Worm (Caenorhabditis elegans): ENCODE results near the gene pbs-1.

Gene pbs-1

DNA sequence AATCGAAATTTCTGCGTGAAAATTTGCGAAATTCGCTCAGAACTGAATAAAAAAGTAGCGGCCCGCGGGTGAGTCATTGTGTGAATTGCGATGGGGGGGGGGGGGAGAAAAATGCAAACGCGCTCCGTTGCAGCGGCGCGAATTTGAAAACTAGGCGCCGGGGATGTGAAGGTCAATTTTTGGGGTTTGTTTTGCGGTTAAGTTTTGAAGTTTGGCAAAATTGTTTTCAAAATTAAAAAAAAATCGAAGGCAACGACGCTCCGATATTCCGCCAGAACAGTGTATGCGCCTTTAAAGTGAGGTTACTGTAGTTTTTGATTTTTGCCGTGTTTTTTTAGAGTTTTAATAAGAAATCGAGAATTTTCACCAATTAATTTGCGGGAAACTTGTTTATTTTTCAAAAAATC is 28.8 kb upstream of the pbs-1 start (continued):
- TF ChIP-seq Y53G8AR.9 (GFP tag; conservative IDR thresholded peaks at IDR 0.05) (peak; percentile 64; the same call in 1 of the 2 replicates), die-1 (tag; optimal IDR thresholded peaks at IDR 0.05) (no peak), ekl-4 (GFP tag; IDR thresholded peaks at IDR 0.05) (peak; percentile 72), ets-4 (GFP tag; optimal IDR thresholded peaks at IDR 0.05) (no peak), lin-40 (tag; optimal IDR thresholded peaks at IDR 0.05) (peak; percentile 42), him-1 (tag; optimal IDR thresholded peaks at IDR 0.05) (no peak), mcd-1 (GFP tag; IDR thresholded peaks at IDR 0.05) (peak; percentile 95), pbrm-1 (GFP tag; IDR thresholded peaks at IDR 0.05) (peak; percentile 43; the same call in 1 of the 2 replicates), rcor-1 (GFP tag; IDR thresholded peaks at IDR 0.05) (peak; percentile 54), snpc-3.4 (tag; optimal IDR thresholded peaks at IDR 0.05) (peak; percentile 25), dpl-1 (GFP tag; optimal IDR thresholded peaks at IDR 0.05) (peak; percentile 69), Y95B8A.8 (GFP tag; IDR thresholded peaks at IDR 0.05) (peak; percentile 72; the same call in 1 of the 2 replicates), lin-26 (GFP tag; IDR thresholded peaks at IDR 0.05) (0 out of 2 replicates have a peak, but pooled peaks have one; percentile 42), lsl-1 (GFP tag; optimal IDR thresholded peaks at IDR 0.05) (peak; percentile 95), F33H1.4 (GFP tag; IDR thresholded peaks at IDR 0.05) (peak; percentile 85), F37B4.10 (GFP tag; IDR thresholded peaks at IDR 0.05) (no peak), nfya-1 (tag; optimal IDR thresholded peaks at IDR 0.05; ENCODE audit: borderline replicate concordance, insufficient read depth) (no peak), egrh-3 (GFP tag; IDR thresholded peaks at IDR 0.05) (peak; percentile 86), ceh-27 (GFP tag; optimal IDR thresholded peaks at IDR 0.05) (peak; percentile 6), rec-8 (tag; optimal IDR thresholded peaks at IDR 0.05) (no peak), F52B5.7 (tag; optimal IDR thresholded peaks at IDR 0.05) (no peak), zfh-2 (GFP tag; conservative IDR thresholded peaks at IDR 0.05) (peak; percentile 79), ceh-91 (GFP tag; IDR thresholded peaks at IDR 0.05) (peak; percentile 84)

DNA sequence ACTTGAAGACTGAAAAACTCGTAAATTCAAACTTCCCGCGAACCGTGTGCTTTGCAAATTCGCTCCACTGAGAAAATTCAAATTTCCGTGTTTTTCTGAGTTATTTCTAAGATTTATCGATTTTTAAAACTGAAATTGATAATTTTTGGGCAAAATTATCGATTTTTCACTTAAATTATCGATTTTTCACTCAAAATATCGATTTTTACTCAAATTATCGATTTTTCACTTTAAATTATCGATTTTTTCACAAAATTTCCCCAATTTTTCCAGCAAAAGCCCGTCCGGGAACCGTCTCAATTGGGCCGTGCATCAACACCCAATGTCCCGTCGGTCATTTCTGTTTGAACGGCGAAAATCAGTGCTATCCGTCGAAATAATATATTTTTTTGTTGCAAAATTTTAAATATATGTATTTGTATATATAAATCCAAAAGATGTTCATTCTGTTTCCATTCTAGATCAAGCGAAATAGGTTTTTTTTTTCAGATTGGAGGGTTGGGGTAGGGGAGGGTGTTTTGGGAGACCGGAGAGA is 18.1 kb upstream of the pbs-1 start:
- TF ChIP-seq C17E4.6 (GFP tag; IDR thresholded peaks at IDR 0.05) (0 out of 2 replicates have a peak, but pooled peaks have one; percentile 38), atf-7 (tag; optimal IDR thresholded peaks at IDR 0.05) (peak; percentile 37), cebp-1 (GFP tag; IDR thresholded peaks at IDR 0.05) (no peak), cebp-1 (tag; optimal IDR thresholded peaks at IDR 0.05) (peak; percentile 29), nfyb-1 (GFP tag; IDR thresholded peaks at IDR 0.05) (0 out of 2 replicates have a peak, but pooled peaks have one; percentile 27), egl-44 (GFP tag; IDR thresholded peaks at IDR 0.05) (no peak), athp-1 (tag; optimal IDR thresholded peaks at IDR 0.05) (peak; percentile 14), B0336.3 (GFP tag; IDR thresholded peaks at IDR 0.05) (peak; percentile 79), ceh-100 (GFP tag; IDR thresholded peaks at IDR 0.05) (no peak), mcd-1 (GFP tag; IDR thresholded peaks at IDR 0.05) (0 out of 2 replicates have a peak, but pooled peaks have one; percentile 16), Y79H2A.3 (GFP tag; conservative IDR thresholded peaks at IDR 0.05) (0 out of 2 replicates have a peak, but pooled peaks have one; percentile 37), lin-26 (GFP tag; IDR thresholded peaks at IDR 0.05) (peak; percentile 31; the same call in 1 of the 2 replicates), efl-1 (GFP tag; optimal IDR thresholded peaks at IDR 0.05) (peak; percentile 25), dox-1 (GFP tag; IDR thresholded peaks at IDR 0.05) (no peak), madf-6 (GFP tag; IDR thresholded peaks at IDR 0.05) (peak; percentile 50; the same call in 1 of the 2 replicates), F33H1.4 (GFP tag; IDR thresholded peaks at IDR 0.05) (0 out of 2 replicates have a peak, but pooled peaks have one; percentile 7), F52B5.7 (tag; optimal IDR thresholded peaks at IDR 0.05) (peak; percentile 9)

Measured in whole organism, young adult.